Worm (Caenorhabditis elegans) whole organism, midembryonic: ENCODE data around the gene srh-245.

ENCODE experiments used
- T22C8.4 ChIP-seq: fragments of 200-800 bp; sonication (Bioruptor generic); IDR thresholded peaks from 2 replicates; pipeline ENCODE4 v1.3.6; 2022; ENCODE audit warnings: missing genetic modification characterization, missing compliant biosample characterization
- cog-1 ChIP-seq: sonication (generic microtip); optimal IDR thresholded peaks from 2 replicates; lab custom pipeline; 2016; ENCODE audit warnings: missing genetic modification characterization, missing compliant biosample characterization
- flt-1 ChIP-seq: fragments of 200-800 bp; sonication (Bioruptor generic); IDR thresholded peaks from 2 replicates; pipeline ENCODE4 v1.3.6; 2022; ENCODE audit warnings: missing genetic modification characterization, missing compliant biosample characterization
- klf-2 ChIP-seq: fragments of 200-800 bp; sonication (Bioruptor generic); conservative IDR thresholded peaks from 2 replicates; pipeline ENCODE4 v1.3.6; 2022; ENCODE audit warnings: missing genetic modification reagents, missing genetic modification characterization, missing compliant biosample characterization
- med-1 ChIP-seq: sonication (generic microtip); optimal IDR thresholded peaks from 2 replicates; lab custom pipeline; 2017; ENCODE audit warnings: missing genetic modification characterization, mild to moderate bottlenecking, missing compliant biosample characterization, antibody characterized with exemption, missing genetic modification reagents; ENCODE audit not compliant: insufficient read depth
- ref-1 ChIP-seq: fragments of 200-800 bp; sonication (Bioruptor generic); conservative IDR thresholded peaks from 2 replicates; pipeline ENCODE4 v1.3.6; 2022; ENCODE audit warnings: missing genetic modification reagents, missing genetic modification characterization, missing compliant biosample characterization
- tab-1 ChIP-seq: fragments of 200-800 bp; sonication (Bioruptor generic); IDR thresholded peaks from 2 replicates; pipeline ENCODE4 v1.3.6; 2022; ENCODE audit warnings: missing genetic modification characterization, missing compliant biosample characterization
- ztf-23 ChIP-seq: fragments of 200-800 bp; sonication (Bioruptor generic); IDR thresholded peaks from 2 replicates; pipeline ENCODE4 v1.3.6; 2022; ENCODE audit warnings: missing genetic modification reagents, missing genetic modification characterization, missing compliant biosample characterization
- ztf-29 ChIP-seq: fragments of 200-800 bp; sonication (Bioruptor generic); IDR thresholded peaks from 2 replicates; pipeline ENCODE4 v1.3.6; 2022; ENCODE audit warnings: missing genetic modification reagents, missing genetic modification characterization, missing compliant biosample characterization

The srh-245 gene

DNA sequence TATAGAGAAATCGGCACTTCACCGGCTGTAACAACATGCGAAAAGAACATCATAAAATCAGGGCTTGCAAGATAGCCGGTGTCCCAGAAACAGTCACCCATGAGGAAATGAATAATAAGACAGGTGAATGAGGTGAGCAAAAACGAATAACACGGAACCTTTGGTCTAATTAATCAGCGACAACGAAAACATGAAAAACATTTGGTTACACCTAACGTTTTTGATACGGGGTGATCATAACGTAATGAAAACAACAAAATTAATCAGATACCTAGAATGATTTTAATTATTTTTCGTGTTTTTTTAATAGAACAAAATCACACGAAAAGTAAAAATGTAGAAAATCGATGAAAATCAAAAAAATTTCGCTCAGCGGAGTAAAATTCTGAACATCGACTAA lies at the start of gene srh-245:
Gene srh-245, minus strand, starts transcription at position 101 of the 400 bp plus-strand sequence.
- no peak for TF ChIP-seq cog-1 (tag; lab: Kevin White, UChicago)
- no peak for TF ChIP-seq ztf-23 (GFP tag; lab: Robert Waterston, UW)
- TF ChIP-seq tab-1 (GFP tag; lab: Robert Waterston, UW): no peak
- no peak for TF ChIP-seq ztf-29
- TF ChIP-seq ref-1 (GFP tag; lab: Robert Waterston, UW): no peak

DNA sequence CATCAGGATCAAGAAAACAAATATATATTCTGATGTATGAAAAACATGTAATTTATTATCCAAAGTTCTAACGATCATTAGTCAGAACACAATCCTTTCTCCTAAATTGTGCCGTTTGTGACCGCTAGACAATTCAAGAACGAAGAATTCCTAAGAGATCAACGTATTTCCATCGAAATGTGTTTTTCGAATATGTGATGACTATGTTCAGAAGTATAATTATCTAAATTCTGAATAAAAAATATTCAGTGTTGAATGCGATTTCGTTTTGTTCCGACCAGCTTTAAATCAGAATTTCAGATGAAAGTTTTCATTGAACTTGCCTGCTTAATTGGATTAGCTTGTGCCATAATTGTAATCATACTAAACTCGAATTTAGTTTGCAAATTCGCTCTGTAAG lies 46.5 kb upstream of the srh-245 start, which contains the start of gene srbc-37:
Gene srbc-37, plus strand, starts transcription at position 301 of the 400 bp plus-strand sequence.
- TF ChIP-seq cog-1 (tag; lab: Kevin White, UChicago) (no peak), ztf-23 (GFP tag; lab: Robert Waterston, UW) (no peak), ref-1 (GFP tag; lab: Robert Waterston, UW) (no peak), klf-2 (no peak), ztf-29 (no peak), flt-1 (GFP tag; lab: Robert Waterston, UW) (no peak), tab-1 (GFP tag; lab: Robert Waterston, UW) (no peak), T22C8.4 (GFP tag; lab: Robert Waterston, UW) (no peak), med-1 (GFP tag; lab: Kevin White, UChicago) (no peak)

DNA sequence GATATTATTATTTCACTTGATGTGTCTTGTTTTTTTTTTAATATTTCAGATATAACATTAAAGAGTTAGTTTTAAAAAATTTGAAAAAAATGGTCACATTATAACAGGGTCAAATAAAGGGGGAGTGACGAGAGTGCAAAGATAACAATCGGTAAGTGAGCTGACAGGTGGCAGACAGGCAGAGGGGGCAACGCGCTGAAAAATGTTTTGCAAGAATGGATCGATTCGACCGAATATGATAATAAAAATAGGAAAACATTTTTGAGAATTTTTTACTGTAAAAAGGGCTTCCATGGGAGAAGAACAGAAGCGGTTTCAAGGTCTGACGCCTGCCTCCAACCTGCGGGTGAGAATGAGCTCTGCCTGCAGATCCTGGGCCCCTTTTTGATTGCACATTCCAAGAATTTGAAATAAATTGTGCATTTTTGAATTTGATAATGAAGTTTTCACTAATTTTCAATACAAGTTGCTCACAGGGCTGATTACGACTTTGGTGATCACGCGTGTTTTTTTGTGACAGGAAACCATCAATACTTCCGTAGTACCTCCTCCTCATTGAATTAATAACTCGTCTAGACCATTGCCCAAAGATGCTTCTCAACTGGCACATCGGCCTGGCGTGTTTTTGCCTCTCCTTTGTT lies 43.9 kb upstream of the srh-245 start, which contains the start of the genes ugt-29 and srx-5:
Gene ugt-29, minus strand, starts transcription at position 101 of the 641 bp plus-strand sequence.
Gene srx-5, plus strand, starts transcription at position 591 of the 641 bp plus-strand sequence.
- TF ChIP-seq flt-1 (GFP tag; lab: Robert Waterston, UW) (no peak), tab-1 (GFP tag; lab: Robert Waterston, UW) (no peak), ztf-23 (GFP tag; lab: Robert Waterston, UW) (no peak)

DNA sequence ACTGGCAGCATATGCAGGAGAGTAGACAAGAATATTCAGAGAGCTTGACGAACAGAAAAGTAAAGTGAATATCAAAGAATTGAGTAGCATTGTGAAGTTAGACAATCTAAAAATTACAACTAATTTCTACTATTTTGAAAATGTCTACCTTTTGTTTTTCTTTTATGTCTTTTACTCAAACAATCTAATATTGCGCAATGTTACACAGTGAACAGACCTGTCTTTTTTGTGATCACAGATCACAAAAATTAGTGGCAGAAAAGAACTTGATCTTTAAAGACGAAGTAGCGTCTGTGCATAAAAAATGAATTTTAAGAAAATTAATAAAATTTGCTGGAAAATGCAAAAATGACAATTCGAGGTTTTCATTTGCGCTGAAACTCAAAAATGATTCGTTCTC lies 43.3 kb upstream of the srh-245 start:
- TF ChIP-seq klf-2 (no peak), tab-1 (GFP tag; lab: Robert Waterston, UW) (no peak), ztf-29 (no peak)

DNA sequence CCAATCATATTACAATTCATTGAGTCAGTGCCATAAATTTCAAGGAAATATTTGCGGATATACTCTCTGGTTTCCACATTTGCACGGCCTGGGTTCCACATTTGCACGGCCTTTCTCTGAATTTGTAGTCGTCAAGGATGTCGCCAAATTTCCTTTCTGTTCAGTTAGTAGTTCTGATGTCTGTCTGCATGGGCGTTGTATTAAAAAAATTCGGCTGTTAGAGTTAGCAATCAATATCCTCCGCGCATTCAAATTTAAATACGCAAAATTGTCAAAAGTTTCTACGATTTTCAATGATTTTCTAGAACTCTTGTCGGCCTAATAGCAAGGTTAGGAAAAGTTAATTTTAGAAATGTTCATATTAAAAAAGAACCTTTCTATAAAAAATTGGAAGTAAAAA lies 40.2 kb upstream of the srh-245 start, which contains the start of gene srj-52:
Gene srj-52, minus strand, starts transcription at position 101 of the 400 bp plus-strand sequence.
- TF ChIP-seq ref-1 (GFP tag; lab: Robert Waterston, UW) (no peak), flt-1 (GFP tag; lab: Robert Waterston, UW) (no peak), klf-2 (no peak), cog-1 (tag; lab: Kevin White, UChicago) (no peak), ztf-29 (no peak)

DNA sequence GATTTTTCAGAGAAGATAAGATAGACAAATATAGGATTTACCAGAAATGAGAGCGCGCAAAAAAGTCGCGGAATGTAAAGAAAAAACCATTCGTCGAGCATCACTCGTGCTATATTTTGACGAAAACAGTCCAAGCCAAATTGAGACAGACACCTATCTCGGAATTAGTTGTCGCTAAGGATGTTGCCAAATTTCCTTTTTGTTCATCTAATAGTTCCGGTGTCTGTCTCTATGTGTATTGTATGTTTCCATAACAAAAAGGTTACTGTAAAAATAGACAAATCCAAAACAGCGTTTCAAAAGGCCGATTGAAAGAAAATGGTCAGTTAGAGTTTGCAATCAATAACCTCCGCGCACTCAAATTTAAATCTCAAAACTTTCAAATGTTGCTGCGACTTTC lies 38.9 kb upstream of the srh-245 start, which contains the start of gene srj-53:
Gene srj-53, minus strand, starts transcription at position 101 of the 400 bp plus-strand sequence.
- TF ChIP-seq flt-1 (GFP tag; lab: Robert Waterston, UW) (no peak), T22C8.4 (GFP tag; lab: Robert Waterston, UW) (no peak), ztf-23 (GFP tag; lab: Robert Waterston, UW) (no peak), klf-2 (no peak), cog-1 (tag; lab: Kevin White, UChicago) (no peak), tab-1 (GFP tag; lab: Robert Waterston, UW) (no peak), ztf-29 (no peak), med-1 (GFP tag; lab: Kevin White, UChicago) (no peak), ref-1 (GFP tag; lab: Robert Waterston, UW) (no peak)

DNA sequence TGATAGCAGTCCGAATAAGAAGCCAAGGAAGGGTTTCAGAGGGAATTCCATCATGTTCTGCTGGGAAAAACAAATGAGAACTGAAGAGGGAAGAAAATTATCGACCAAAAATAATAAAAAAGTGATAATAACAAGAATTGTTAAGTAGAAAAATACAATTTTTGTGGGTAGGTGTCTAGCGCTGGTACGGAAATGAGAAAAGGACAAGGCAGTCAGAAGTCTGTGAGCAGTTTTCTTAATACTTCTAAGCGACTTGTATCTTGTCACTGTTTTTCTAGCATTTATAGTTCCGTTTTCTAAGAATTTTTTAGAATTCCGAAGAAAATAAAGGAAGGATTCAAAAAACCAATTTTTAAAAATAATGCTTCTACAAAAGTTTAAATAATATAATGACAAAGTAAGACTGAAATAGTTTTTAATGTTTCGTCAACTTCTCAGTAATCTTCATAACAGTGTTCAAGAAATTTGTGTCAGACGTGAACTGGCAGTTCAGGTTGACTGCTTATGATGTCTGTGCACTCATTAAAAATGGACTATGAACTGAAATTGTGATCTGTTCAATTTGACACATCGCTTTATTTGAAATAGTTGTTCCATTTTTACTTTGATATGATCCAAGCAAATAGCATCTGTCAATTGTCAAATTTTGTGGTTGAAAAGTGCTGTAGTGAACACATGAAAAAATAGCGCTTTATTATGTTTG lies 37.1 kb upstream of the srh-245 start, which contains the start of gene srx-4:
Gene srx-4, minus strand, starts transcription at position 51 of the 703 bp plus-strand sequence.
- no peak for TF ChIP-seq cog-1 (tag; lab: Kevin White, UChicago)
- no peak for TF ChIP-seq ztf-23 (GFP tag; lab: Robert Waterston, UW)
- TF ChIP-seq ref-1 (GFP tag; lab: Robert Waterston, UW): no peak
- no peak for TF ChIP-seq med-1 (GFP tag; lab: Kevin White, UChicago)
- TF ChIP-seq klf-2: no peak
- no peak for TF ChIP-seq ztf-29
- TF ChIP-seq T22C8.4 (GFP tag; lab: Robert Waterston, UW): no peak
- no peak for TF ChIP-seq flt-1 (GFP tag; lab: Robert Waterston, UW)
- TF ChIP-seq tab-1 (GFP tag; lab: Robert Waterston, UW): no peak

DNA sequence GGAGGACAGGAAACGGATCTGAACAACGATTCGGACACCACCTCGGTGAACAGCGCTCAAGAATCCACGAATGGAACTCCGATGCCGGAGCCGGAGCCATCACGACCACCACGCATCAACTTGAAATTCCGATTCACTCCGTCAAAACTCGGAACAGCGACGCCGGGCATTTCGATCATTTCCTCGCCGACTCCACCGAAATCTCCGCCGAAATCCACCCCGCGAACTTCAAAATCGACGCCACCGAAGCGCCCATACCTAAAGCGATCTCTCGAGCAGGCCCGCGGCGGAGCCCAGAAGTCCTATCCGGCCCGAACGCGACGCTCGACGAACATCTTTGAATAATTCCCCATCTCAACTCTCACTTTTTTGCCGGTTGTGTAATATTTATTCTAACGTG lies 33.8 kb upstream of the srh-245 start:
- TF ChIP-seq klf-2: no peak
- no peak for TF ChIP-seq tab-1 (GFP tag; lab: Robert Waterston, UW)
- no peak for TF ChIP-seq ztf-29
- no peak for TF ChIP-seq flt-1 (GFP tag; lab: Robert Waterston, UW)
- TF ChIP-seq ref-1 (GFP tag; lab: Robert Waterston, UW): no peak
- no peak for TF ChIP-seq T22C8.4 (GFP tag; lab: Robert Waterston, UW)
- TF ChIP-seq cog-1 (tag; lab: Kevin White, UChicago): no peak
- no peak for TF ChIP-seq med-1 (GFP tag; lab: Kevin White, UChicago)
- TF ChIP-seq ztf-23 (GFP tag; lab: Robert Waterston, UW): no peak

DNA sequence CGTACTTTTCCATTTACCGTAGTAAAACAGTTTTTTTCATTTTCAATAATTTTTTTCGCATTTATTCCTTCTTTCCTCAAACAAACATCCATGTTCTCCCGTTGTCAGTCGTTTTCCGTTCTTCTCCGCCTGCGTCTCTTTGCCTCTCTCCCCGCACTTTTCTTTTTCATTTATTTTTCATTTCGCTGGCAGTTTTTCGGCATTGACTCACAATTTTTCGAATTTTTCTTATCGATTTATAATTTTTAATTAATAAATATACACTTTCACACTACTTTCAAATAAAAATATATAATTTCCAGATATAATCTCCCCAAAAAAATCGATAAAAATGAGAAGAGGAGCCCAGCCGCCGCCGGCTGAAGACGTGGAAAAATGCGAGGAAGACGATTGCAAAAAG lies 31.7 kb upstream of the srh-245 start, which contains the start of gene H25P19.1:
Gene H25P19.1, plus strand, starts transcription at position 301 of the 400 bp plus-strand sequence.
- TF ChIP-seq T22C8.4 (GFP tag; lab: Robert Waterston, UW): no peak
- TF ChIP-seq med-1 (GFP tag; lab: Kevin White, UChicago): no peak
- no peak for TF ChIP-seq ztf-29
- TF ChIP-seq cog-1 (tag; lab: Kevin White, UChicago): no peak
- no peak for TF ChIP-seq klf-2
- TF ChIP-seq ztf-23 (GFP tag; lab: Robert Waterston, UW): no peak
- no peak for TF ChIP-seq tab-1 (GFP tag; lab: Robert Waterston, UW)
- TF ChIP-seq flt-1 (GFP tag; lab: Robert Waterston, UW): no peak
- TF ChIP-seq ref-1 (GFP tag; lab: Robert Waterston, UW): no peak
